Worm (Caenorhabditis elegans) whole organism, L3 larva: ENCODE measurements around the gene sre-34.

ENCODE experiments used
- ZK546.5 ChIP-seq: sonication (generic microtip); optimal IDR thresholded peaks from 2 replicates; lab custom pipeline; 2017; ENCODE audit warnings: missing biosample characterization, missing genetic modification characterization
- jun-1 ChIP-seq: fragments of 150-350 bp; optimal IDR thresholded peaks from 2 replicates; lab custom pipeline; 2014; ENCODE audit warnings: missing biosample characterization, missing genetic modification reagents, missing genetic modification characterization
- nhr-237 ChIP-seq: fragments of 150-350 bp; optimal IDR thresholded peaks from 2 replicates; lab custom pipeline; 2014; ENCODE audit warnings: missing biosample characterization, missing genetic modification characterization

- TF ChIP-seq ZK546.5 (tag; lab: Kevin White, UChicago) (no peak), nhr-237 (tag; lab: Kevin White, UChicago) (no peak), jun-1 (tag; lab: Kevin White, UChicago) (no peak)
Measured at ce11 chrII:12494067-12494477, 44.1 kb downstream of the sre-34 start.
